Worm (Caenorhabditis elegans) whole organism, young adult: ENCODE measurements around the gene ZK262.20.

Experiments
- B0261.1 ChIP-seq: sonication (generic microtip); optimal IDR thresholded peaks from 2 replicates; lab custom pipeline; 2016; ENCODE audit warnings: mild to moderate bottlenecking, missing genetic modification characterization, moderate library complexity, missing compliant biosample characterization
- F10E7.11 ChIP-seq: sonication (generic microtip); optimal IDR thresholded peaks from 2 replicates; lab custom pipeline; 2017; ENCODE audit warnings: mild to moderate bottlenecking, missing genetic modification characterization, moderate library complexity, missing compliant biosample characterization
- F22D6.2 ChIP-seq: sonication (generic microtip); optimal IDR thresholded peaks from 2 replicates; lab custom pipeline; 2016; ENCODE audit warnings: mild to moderate bottlenecking, missing genetic modification characterization, missing compliant biosample characterization
- F57C9.4 ChIP-seq: sonication (generic microtip); optimal IDR thresholded peaks from 2 replicates; lab custom pipeline; 2017; ENCODE audit warnings: mild to moderate bottlenecking, missing genetic modification characterization, missing compliant biosample characterization
- K11D2.4 ChIP-seq: fragments of 200-800 bp; sonication (Bioruptor generic); IDR thresholded peaks from 2 replicates; pipeline ENCODE4 v1.3.6; 2022; ENCODE audit warnings: missing genetic modification reagents, missing genetic modification characterization, missing compliant biosample characterization
- T07F8.4 ChIP-seq: sonication (generic microtip); optimal IDR thresholded peaks from 2 replicates; lab custom pipeline; 2016; ENCODE audit warnings: mild to moderate bottlenecking, missing genetic modification characterization, moderate library complexity, missing compliant biosample characterization
- Y56A3A.18 ChIP-seq: fragments of 200-800 bp; sonication (Bioruptor generic); IDR thresholded peaks from 2 replicates; pipeline ENCODE4 v1.3.6; 2022; ENCODE audit warnings: missing genetic modification reagents, missing genetic modification characterization, missing compliant biosample characterization
- Y67H2A.10 ChIP-seq: fragments of 200-800 bp; sonication (Bioruptor generic); conservative IDR thresholded peaks from 2 replicates; pipeline ENCODE4 v1.3.6; 2022; ENCODE audit warnings: missing genetic modification reagents, missing genetic modification characterization, missing compliant biosample characterization
- ama-1 ChIP-seq, 3 experiments: fragments of 150-350 bp in 1 of 3; sonication (generic microtip) in 2 of 3; optimal IDR thresholded peaks; 2 replicates each; lab custom pipeline; 2014 to 2018; ENCODE audit warnings: missing biosample characterization in 2 of 3, missing genetic modification characterization in 2 of 3, missing genetic modification reagents in 2 of 3
- aptf-3 ChIP-seq: fragments of 200-800 bp; sonication (Bioruptor generic); IDR thresholded peaks from 2 replicates; pipeline ENCODE4 v1.3.6; 2022; ENCODE audit warnings: missing genetic modification characterization, missing compliant biosample characterization
- athp-1 ChIP-seq: sonication (generic microtip); optimal IDR thresholded peaks from 2 replicates; lab custom pipeline; 2017; ENCODE audit warnings: mild to moderate bottlenecking, missing genetic modification characterization, missing compliant biosample characterization
- attf-5 ChIP-seq: fragments of 200-800 bp; sonication (Bioruptor generic); optimal IDR thresholded peaks from 2 replicates; lab custom pipeline; 2018; ENCODE audit warnings: mild to moderate bottlenecking, missing genetic modification characterization, missing compliant biosample characterization
- ceh-40 ChIP-seq: fragments of 200-800 bp; sonication (Bioruptor generic); IDR thresholded peaks from 2 replicates; pipeline ENCODE4 v1.3.6; 2022; ENCODE audit warnings: missing genetic modification characterization, missing compliant biosample characterization
- ceh-58 ChIP-seq: fragments of 200-800 bp; sonication (Bioruptor generic); IDR thresholded peaks from 2 replicates; pipeline ENCODE4 v1.3.6; 2022; ENCODE audit warnings: missing genetic modification characterization, missing compliant biosample characterization
- efl-1 ChIP-seq: fragments of 150-350 bp; optimal IDR thresholded peaks from 2 replicates; lab custom pipeline; 2014; ENCODE audit warnings: missing biosample characterization, missing genetic modification reagents, missing genetic modification characterization
- egl-18 ChIP-seq: fragments of 200-800 bp; sonication (Bioruptor generic); IDR thresholded peaks from 2 replicates; pipeline ENCODE4 v1.3.6; 2022; ENCODE audit warnings: missing genetic modification reagents, missing genetic modification characterization, missing compliant biosample characterization
- egl-44 ChIP-seq: fragments of 200-800 bp; sonication (Bioruptor generic); IDR thresholded peaks from 2 replicates; pipeline ENCODE4 v1.3.6; 2022; ENCODE audit warnings: missing genetic modification reagents, missing genetic modification characterization, missing compliant biosample characterization
- fkh-3 ChIP-seq: sonication (generic microtip); optimal IDR thresholded peaks from 2 replicates; lab custom pipeline; 2016; ENCODE audit warnings: mild to moderate bottlenecking, missing genetic modification characterization, missing compliant biosample characterization
- hrde-1 ChIP-seq: sonication (generic microtip); optimal IDR thresholded peaks from 2 replicates; lab custom pipeline; 2016; ENCODE audit warnings: missing genetic modification characterization, mild to moderate bottlenecking, missing compliant biosample characterization, moderate library complexity, missing genotype, missing genetic modification reagents, borderline replicate concordance
- let-526 ChIP-seq: fragments of 200-800 bp; sonication (Bioruptor generic); IDR thresholded peaks from 2 replicates; pipeline ENCODE4 v1.3.6; 2022; ENCODE audit warnings: missing genetic modification reagents, missing genetic modification characterization, missing compliant biosample characterization
- let-607 ChIP-seq, 2 experiments: fragments of 200-800 bp in 1 of 2; sonication (Bioruptor generic) in 1 of 2; sonication (generic microtip) in 1 of 2; optimal IDR thresholded peaks; 2 replicates each; lab custom pipeline; 2016 to 2018; ENCODE audit warnings: mild to moderate bottlenecking in 2 of 2, missing compliant biosample characterization in 2 of 2, missing genetic modification characterization in 2 of 2, moderate library complexity in 2 of 2, missing genotype in 1 of 2
- lin-40 ChIP-seq: sonication (generic microtip); optimal IDR thresholded peaks from 2 replicates; lab custom pipeline; 2016; ENCODE audit warnings: missing genetic modification characterization, mild to moderate bottlenecking, missing compliant biosample characterization, missing genotype, missing genetic modification reagents
- lir-1 ChIP-seq: fragments of 200-800 bp; sonication (Bioruptor generic); conservative IDR thresholded peaks from 2 replicates; pipeline ENCODE4 v1.3.6; 2022; ENCODE audit warnings: missing genetic modification reagents, missing genetic modification characterization, missing compliant biosample characterization
- lsy-27 ChIP-seq: sonication (generic microtip); optimal IDR thresholded peaks from 2 replicates; lab custom pipeline; 2017; ENCODE audit warnings: missing genetic modification characterization, mild to moderate bottlenecking, missing compliant biosample characterization, antibody characterized with exemption, missing genotype, borderline replicate concordance; ENCODE audit not compliant: insufficient read depth
- madf-10 ChIP-seq: sonication (generic microtip); optimal IDR thresholded peaks from 2 replicates; lab custom pipeline; 2016; ENCODE audit warnings: mild to moderate bottlenecking, missing genetic modification characterization, missing compliant biosample characterization
- madf-6 ChIP-seq: fragments of 200-800 bp; sonication (Bioruptor generic); IDR thresholded peaks from 2 replicates; pipeline ENCODE4 v1.3.6; 2022; ENCODE audit warnings: missing genetic modification reagents, missing genetic modification characterization, missing compliant biosample characterization
- mes-4 ChIP-seq: sonication (generic microtip); optimal IDR thresholded peaks from 2 replicates; lab custom pipeline; 2016; ENCODE audit warnings: missing genotype, missing genetic modification characterization, missing compliant biosample characterization
- nhr-179 ChIP-seq: sonication (generic microtip); optimal IDR thresholded peaks from 2 replicates; lab custom pipeline; 2016; ENCODE audit warnings: mild to moderate bottlenecking, missing genetic modification characterization, missing compliant biosample characterization
- pha-4 ChIP-seq: fragments of 150-350 bp; sonication (generic microtip); optimal IDR thresholded peaks from 2 replicates; lab custom pipeline; 2014; ENCODE audit warnings: missing biosample characterization, missing genetic modification reagents, missing genetic modification characterization
- repo-1 ChIP-seq: sonication (generic microtip); optimal IDR thresholded peaks from 2 replicates; lab custom pipeline; 2017; ENCODE audit warnings: mild to moderate bottlenecking, missing genetic modification characterization, missing compliant biosample characterization
- sdz-38 ChIP-seq: sonication (generic microtip); optimal IDR thresholded peaks from 2 replicates; lab custom pipeline; 2016; ENCODE audit warnings: missing genotype, missing genetic modification characterization, missing compliant biosample characterization
- sea-2 ChIP-seq: fragments of 200-800 bp; sonication (Bioruptor generic); IDR thresholded peaks from 2 replicates; pipeline ENCODE4 v1.3.6; 2022; ENCODE audit warnings: missing genetic modification characterization, missing compliant biosample characterization
- snpc-1.3 ChIP-seq: sonication (generic microtip); optimal IDR thresholded peaks from 2 replicates; lab custom pipeline; 2017; ENCODE audit warnings: missing genetic modification characterization, mild to moderate bottlenecking, missing compliant biosample characterization, antibody characterized with exemption, moderate library complexity, missing genotype, missing genetic modification reagents; ENCODE audit not compliant: insufficient read depth
- snpc-4 ChIP-seq, 5 experiments: fragments of 150-350 bp in 1 of 5; sonication (generic microtip) in 4 of 5; optimal IDR thresholded peaks; 2 replicates each; lab custom pipeline; 2014 to 2018; ENCODE audit warnings: missing genetic modification characterization in 5 of 5, missing biosample characterization in 3 of 5, antibody characterized with exemption in 2 of 5, mild to moderate bottlenecking in 2 of 5, missing compliant biosample characterization in 2 of 5, missing genotype in 2 of 5, moderate library complexity in 2 of 5, missing genetic modification reagents in 1 of 5
- somi-1 ChIP-seq: fragments of 200-800 bp; sonication (Bioruptor generic); optimal IDR thresholded peaks from 2 replicates; lab custom pipeline; 2018; ENCODE audit warnings: mild to moderate bottlenecking, missing genetic modification characterization, missing compliant biosample characterization
- tbp1 ChIP-seq: fragments of 200-800 bp; sonication (Bioruptor generic); optimal IDR thresholded peaks from 2 replicates; lab custom pipeline; 2018; ENCODE audit warnings: mild to moderate bottlenecking, missing genetic modification characterization, missing compliant biosample characterization
- tbx-9 ChIP-seq: sonication (generic microtip); optimal IDR thresholded peaks from 2 replicates; lab custom pipeline; 2016; ENCODE audit warnings: borderline replicate concordance, missing genetic modification characterization, inconsistent platforms, missing compliant biosample characterization
- unc-62 ChIP-seq: fragments of 150-350 bp; optimal IDR thresholded peaks from 2 replicates; lab custom pipeline; 2014; ENCODE audit warnings: missing biosample characterization, missing genetic modification reagents, missing genetic modification characterization
- zim-3 ChIP-seq: sonication (generic microtip); optimal IDR thresholded peaks from 2 replicates; lab custom pipeline; 2017; ENCODE audit warnings: mild to moderate bottlenecking, missing genetic modification characterization, moderate library complexity, missing compliant biosample characterization
- ztf-18 ChIP-seq: sonication (generic microtip); optimal IDR thresholded peaks from 2 replicates; lab custom pipeline; 2016; ENCODE audit warnings: missing genotype, mild to moderate bottlenecking, missing genetic modification characterization, missing compliant biosample characterization
- ztf-25 ChIP-seq: fragments of 200-800 bp; sonication (Bioruptor generic); IDR thresholded peaks from 2 replicates; pipeline ENCODE4 v1.3.6; 2022; ENCODE audit warnings: missing genetic modification reagents, missing genetic modification characterization, missing compliant biosample characterization
- ztf-3 ChIP-seq: fragments of 200-800 bp; sonication (Bioruptor generic); optimal IDR thresholded peaks from 2 replicates; lab custom pipeline; 2018; ENCODE audit warnings: mild to moderate bottlenecking, missing genetic modification characterization, missing compliant biosample characterization

ZK262.20 gene

ce11 chrV:18474223-18474622 lies 39.4 kb upstream of the ZK262.20 start, which contains the start of gene srh-181:
Gene srh-181 (plus strand): TSS chrV:18474523.
- TF ChIP-seq ztf-25 (no peak), let-607 (tag; optimal IDR thresholded peaks at IDR 0.05; lab: Kevin White, UChicago) (no peak), ama-1 (optimal IDR thresholded peaks at IDR 0.05; lab: Kevin White, UChicago) (no peak), ama-1 (GFP tag; optimal IDR thresholded peaks at IDR 0.05; lab: Kevin White, UChicago) (no peak), snpc-4 (GFP tag; optimal IDR thresholded peaks at IDR 0.05; lab: Kevin White, UChicago) (no peak), snpc-4 (tag; optimal IDR thresholded peaks at IDR 0.05; lab: Kevin White, UChicago) (no peak), madf-6 (no peak), tbp1 (GFP tag; lab: Kevin White, UChicago) (no peak), Y56A3A.18 (GFP tag; lab: Robert Waterston, UW) (no peak), athp-1 (no peak), aptf-3 (GFP tag; lab: Robert Waterston, UW) (no peak), K11D2.4 (GFP tag; lab: Robert Waterston, UW) (no peak), ztf-3 (GFP tag; lab: Kevin White, UChicago) (no peak), lsy-27 (tag; lab: Kevin White, UChicago) (no peak)
- TF ChIP-seq, all 124 proteins: peak for 0

ce11 chrV:18473415-18473814 lies 38.6 kb upstream of the ZK262.20 start, which contains the start of gene srh-182:
Gene srh-182 (minus strand): TSS chrV:18473515.
- no peak for TF ChIP-seq F22D6.2 (tag; lab: Kevin White, UChicago)
- no peak for TF ChIP-seq egl-44
- no peak for TF ChIP-seq lin-40 (tag; lab: Kevin White, UChicago)
- TF ChIP-seq sea-2 (GFP tag; lab: Robert Waterston, UW) = no peak
- no peak for TF ChIP-seq lir-1 (GFP tag; lab: Robert Waterston, UW)
- TF ChIP-seq attf-5 (GFP tag; lab: Kevin White, UChicago) = no peak
- no peak for TF ChIP-seq pha-4 (tag; lab: Kevin White, UChicago)
- no peak for TF ChIP-seq F10E7.11 (tag; lab: Kevin White, UChicago)
- no peak for TF ChIP-seq madf-6
- no peak for TF ChIP-seq snpc-1.3 (tag; lab: Kevin White, UChicago)
- TF ChIP-seq T07F8.4 = no peak
- no peak for TF ChIP-seq madf-10
- no peak for TF ChIP-seq zim-3 (tag; lab: Kevin White, UChicago)
- no peak for TF ChIP-seq F57C9.4 (tag; lab: Kevin White, UChicago)
- no peak for TF ChIP-seq let-526
- no peak for TF ChIP-seq ceh-40 (GFP tag; lab: Robert Waterston, UW)
- no peak for TF ChIP-seq tbx-9 (tag; lab: Kevin White, UChicago)
- TF ChIP-seq B0261.1 = no peak

ce11 chrV:18468097-18468496 lies 33.2 kb upstream of the ZK262.20 start, which contains the start of gene ZK228.13:
Gene ZK228.13 (minus strand): TSS chrV:18468197.
- TF ChIP-seq ztf-18 = no peak
- TF ChIP-seq hrde-1 (tag; lab: Kevin White, UChicago) = no peak
- TF ChIP-seq unc-62 (GFP tag; lab: Kevin White, UChicago) = no peak
- no peak for TF ChIP-seq Y67H2A.10 (GFP tag; lab: Robert Waterston, UW)
- TF ChIP-seq ceh-58 = no peak
- TF ChIP-seq efl-1 (GFP tag; lab: Kevin White, UChicago) = no peak
- no peak for TF ChIP-seq somi-1 (GFP tag; lab: Kevin White, UChicago)
- no peak for TF ChIP-seq sdz-38 (tag; lab: Kevin White, UChicago)
- TF ChIP-seq egl-18 (GFP tag; lab: Robert Waterston, UW) = no peak
- TF ChIP-seq ceh-40 (GFP tag; lab: Robert Waterston, UW) = no peak
- TF ChIP-seq T07F8.4 = no peak
- no peak for TF ChIP-seq pha-4 (tag; lab: Kevin White, UChicago)
- TF ChIP-seq repo-1 = no peak
- no peak for TF ChIP-seq F10E7.11 (tag; lab: Kevin White, UChicago)
- no peak for TF ChIP-seq mes-4 (tag; lab: Kevin White, UChicago)
- TF ChIP-seq nhr-179 (tag; lab: Kevin White, UChicago) = no peak
- TF ChIP-seq aptf-3 (GFP tag; lab: Robert Waterston, UW) = no peak
- no peak for TF ChIP-seq fkh-3 (tag; lab: Kevin White, UChicago)
- TF ChIP-seq snpc-4 (GFP tag; optimal IDR thresholded peaks at IDR 0.05; lab: Kevin White, UChicago) = no peak
- no peak for TF ChIP-seq snpc-4 (tag; optimal IDR thresholded peaks at IDR 0.05; lab: Kevin White, UChicago)
- TF ChIP-seq F22D6.2 (tag; lab: Kevin White, UChicago) = no peak
